Fruit fly (Drosophila melanogaster): ENCODE results near the gene beta-PheRS.

The beta-PheRS gene

DNA sequence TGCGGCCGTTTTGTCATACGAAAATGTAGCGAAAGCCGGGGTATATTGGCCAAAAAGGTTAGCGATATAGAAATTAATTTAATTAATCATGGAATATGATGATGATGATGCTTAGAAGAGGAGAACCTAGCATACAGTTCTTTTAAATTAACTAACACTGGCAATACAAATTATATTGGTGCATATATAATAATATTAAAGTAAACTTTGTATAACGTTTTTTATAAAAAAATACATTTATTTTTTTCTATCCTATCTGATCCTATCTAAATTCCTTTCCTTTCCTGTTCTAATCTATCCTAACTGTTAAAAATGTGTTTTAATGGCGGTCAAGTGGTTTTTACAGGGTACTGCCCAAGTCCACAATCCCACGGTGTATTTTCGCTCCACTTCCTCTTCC lies 46.5 kb downstream of the beta-PheRS start (continued):
- TF ChIP-seq nmo (GFP tag; optimal IDR thresholded peaks at IDR 0.05) (peak; percentile 54), Xrp1 (GFP tag; IDR thresholded peaks at IDR 0.05) (no peak), CG17186 (GFP tag; optimal IDR thresholded peaks at IDR 0.05) (no peak), CG11695 (GFP tag; IDR thresholded peaks at IDR 0.05) (no peak), slp2 (GFP tag; optimal IDR thresholded peaks at IDR 0.05) (no peak), CG9727 (GFP tag; optimal IDR thresholded peaks at IDR 0.05) (no peak), tio (GFP tag; optimal IDR thresholded peaks at IDR 0.05) (peak; percentile 11), vfl (GFP tag; optimal IDR thresholded peaks at IDR 0.05) (no peak), otp (GFP tag; IDR thresholded peaks at IDR 0.05) (no peak), Bdp1 (GFP tag; optimal IDR thresholded peaks at IDR 0.05) (no peak), sob (GFP tag; IDR thresholded peaks at IDR 0.05) (no peak), nerfin-2 (GFP tag; IDR thresholded peaks at IDR 0.05; ENCODE audit: partially characterized antibody) (no peak), dmrt99B (tag; optimal IDR thresholded peaks at IDR 0.05) (peak; percentile 74), CG14710 (tag; optimal IDR thresholded peaks at IDR 0.05) (no peak), fd102C (GFP tag; optimal IDR thresholded peaks at IDR 0.05) (no peak), CG3281 (GFP tag; optimal IDR thresholded peaks at IDR 0.05) (peak; percentile 10), CG18476 (GFP tag; optimal IDR thresholded peaks at IDR 0.05) (no peak), CoRest (tag; optimal IDR thresholded peaks at IDR 0.05) (peak; percentile 58), CG13296 (GFP tag; optimal IDR thresholded peaks at IDR 0.05) (no peak), dm (GFP tag; optimal IDR thresholded peaks at IDR 0.05) (no peak), CG4707 (GFP tag; optimal IDR thresholded peaks at IDR 0.05) (no peak), nau (GFP tag; optimal IDR thresholded peaks at IDR 0.05) (peak; percentile 26), CG10959 (GFP tag; IDR thresholded peaks at IDR 0.05) (no peak), Chrac-16 (GFP tag; optimal IDR thresholded peaks at IDR 0.05) (no peak), CG2120 (GFP tag; optimal IDR thresholded peaks at IDR 0.05) (no peak), CG10147 (GFP tag; optimal IDR thresholded peaks at IDR 0.05) (no peak), CG7786 (GFP tag; optimal IDR thresholded peaks at IDR 0.05) (no peak), CG9817 (tag; optimal IDR thresholded peaks at IDR 0.05) (no peak), CG12391 (tag; optimal IDR thresholded peaks at IDR 0.05) (peak; percentile 38), wek (GFP tag; optimal IDR thresholded peaks at IDR 0.05) (no peak), caup (GFP tag; optimal IDR thresholded peaks at IDR 0.05; ENCODE audit: severe bottlenecking) (no peak), CG9437 (GFP tag; optimal IDR thresholded peaks at IDR 0.05) (peak; percentile 51), zfh2 (GFP tag; optimal IDR thresholded peaks at IDR 0.05) (no peak), nom (GFP tag; optimal IDR thresholded peaks at IDR 0.05) (no peak), CG2202 (tag; optimal IDR thresholded peaks at IDR 0.05) (no peak), ab (GFP tag; optimal IDR thresholded peaks at IDR 0.05) (no peak), CG12299 (tag; optimal IDR thresholded peaks at IDR 0.05) (no peak), CG17829 (tag; optimal IDR thresholded peaks at IDR 0.05) (no peak), Opbp (GFP tag; IDR thresholded peaks at IDR 0.05; ENCODE audit: partially characterized antibody) (no peak), Dip2 (GFP tag; IDR thresholded peaks at IDR 0.05) (no peak), NFAT (GFP tag; IDR thresholded peaks at IDR 0.05) (no peak), CG6654 (GFP tag; optimal IDR thresholded peaks at IDR 0.05) (no peak), YL-1 (GFP tag; optimal IDR thresholded peaks at IDR 0.05) (no peak), CG16813 (GFP tag; IDR thresholded peaks at IDR 0.05; ENCODE audit: partially characterized antibody) (no peak), CG12744 (GFP tag; optimal IDR thresholded peaks at IDR 0.05) (no peak), tgo (GFP tag; IDR thresholded peaks at IDR 0.05) (no peak), Poxn (GFP tag; IDR thresholded peaks at IDR 0.05) (no peak), grau (tag; optimal IDR thresholded peaks at IDR 0.05) (peak; percentile 32), Taf1 (GFP tag; IDR thresholded peaks at IDR 0.05) (no peak), CG9797 (GFP tag; optimal IDR thresholded peaks at IDR 0.05) (no peak), Gsc (GFP tag; IDR thresholded peaks at IDR 0.05) (no peak), CG9215 (GFP tag; IDR thresholded peaks at IDR 0.05) (no peak)

Data from whole organism, embryonic.